Fruit fly (Drosophila melanogaster) whole organism, embryonic: ENCODE measurements around the gene CG15473.

Experiments
- Adf1 ChIP-seq: fragments of 200-800 bp; sonication (Bioruptor generic); IDR thresholded peaks from 2 replicates; pipeline ENCODE4 v1.3.6; 2022; ENCODE audit warnings: missing biosample characterization, missing genetic modification characterization
- Aef1 ChIP-seq: fragments of 200-800 bp; sonication (Bioruptor generic); IDR thresholded peaks from 3 replicates; pipeline ENCODE4 v1.3.6; 2022; ENCODE audit warnings: missing biosample characterization, missing genetic modification characterization
- Blimp-1 ChIP-seq: fragments of 200-800 bp; sonication (Bioruptor generic); optimal IDR thresholded peaks from 3 replicates; lab custom pipeline; 2018; ENCODE audit warnings: missing biosample characterization, missing genetic modification characterization, mild to moderate bottlenecking, moderate library complexity, missing genetic modification reagents
- C15 ChIP-seq: fragments of 200-800 bp; sonication (Bioruptor generic); IDR thresholded peaks from 3 replicates; pipeline ENCODE4 v1.3.6; 2022; ENCODE audit warnings: missing biosample characterization, missing genetic modification characterization
- CG13287 ChIP-seq: fragments of 200-800 bp; sonication (Bioruptor generic); IDR thresholded peaks from 2 replicates; pipeline ENCODE4 v1.3.6; 2022; ENCODE audit warnings: missing biosample characterization, missing genetic modification characterization; ENCODE audit not compliant: partially characterized antibody
- CG13296 ChIP-seq: fragments of 200-800 bp; sonication (Bioruptor generic); optimal IDR thresholded peaks from 3 replicates; lab custom pipeline; 2018; ENCODE audit warnings: missing biosample characterization, mild to moderate bottlenecking, missing genetic modification characterization
- CG14014 ChIP-seq: fragments of 200-800 bp; sonication (Bioruptor generic); IDR thresholded peaks from 2 replicates; pipeline ENCODE4 v1.3.6; 2022; ENCODE audit warnings: missing biosample characterization, missing genetic modification characterization
- CG14710 ChIP-seq: fragments of 200-800 bp; sonication (Bioruptor generic); optimal IDR thresholded peaks from 3 replicates; lab custom pipeline; 2019; ENCODE audit warnings: missing biosample characterization, mild to moderate bottlenecking, missing genetic modification characterization, moderate library complexity
- CG14965 ChIP-seq: fragments of 200-800 bp; sonication (Bioruptor generic); optimal IDR thresholded peaks from 2 replicates; lab custom pipeline; 2016; ENCODE audit warnings: missing biosample characterization, missing genetic modification characterization, borderline replicate concordance
- CG16813 ChIP-seq: fragments of 200-800 bp; sonication (Bioruptor generic); IDR thresholded peaks from 3 replicates; pipeline ENCODE4 v1.3.6; 2022; ENCODE audit warnings: missing biosample characterization, missing genetic modification characterization; ENCODE audit not compliant: partially characterized antibody
- CG17829 ChIP-seq: fragments of 200-800 bp; optimal IDR thresholded peaks from 2 replicates; lab custom pipeline; 2019; ENCODE audit warnings: missing biosample characterization, mild to moderate bottlenecking, missing genetic modification characterization, moderate library complexity
- CG2116 ChIP-seq: fragments of 200-800 bp; sonication (Bioruptor generic); optimal IDR thresholded peaks from 3 replicates; lab custom pipeline; 2018; ENCODE audit warnings: missing biosample characterization, mild to moderate bottlenecking, missing genetic modification characterization
- CG2120 ChIP-seq: fragments of 200-800 bp; sonication (Bioruptor generic); optimal IDR thresholded peaks from 3 replicates; lab custom pipeline; 2016; ENCODE audit warnings: missing biosample characterization, missing genetic modification characterization
- CG2129 ChIP-seq: fragments of 200-800 bp; sonication (Bioruptor generic); IDR thresholded peaks from 2 replicates; pipeline ENCODE4 v1.3.6; 2022; ENCODE audit warnings: missing biosample characterization, missing genetic modification characterization; ENCODE audit not compliant: partially characterized antibody
- CG2199 ChIP-seq: fragments of 200-800 bp; sonication (Bioruptor generic); IDR thresholded peaks from 3 replicates; pipeline ENCODE4 v1.3.6; 2022; ENCODE audit warnings: missing biosample characterization, missing genetic modification characterization
- CG3281 ChIP-seq: fragments of 200-800 bp; sonication (Bioruptor generic); optimal IDR thresholded peaks from 3 replicates; lab custom pipeline; 2017; ENCODE audit warnings: missing biosample characterization, mild to moderate bottlenecking, missing genetic modification characterization
- CG6654 ChIP-seq: fragments of 200-800 bp; sonication (Bioruptor generic); optimal IDR thresholded peaks from 2 replicates; lab custom pipeline; 2017; ENCODE audit warnings: missing biosample characterization, mild to moderate bottlenecking, missing genetic modification characterization
- CG6683 ChIP-seq: fragments of 200-800 bp; sonication (Bioruptor generic); optimal IDR thresholded peaks from 2 replicates; lab custom pipeline; 2017; ENCODE audit warnings: missing biosample characterization, mild to moderate bottlenecking, missing genetic modification characterization, missing genetic modification reagents
- CG6689 ChIP-seq: fragments of 200-800 bp; sonication (Bioruptor generic); IDR thresholded peaks from 2 replicates; pipeline ENCODE4 v1.3.6; 2022; ENCODE audit warnings: missing biosample characterization, missing genetic modification characterization
- CG6791 ChIP-seq: fragments of 200-800 bp; sonication (Bioruptor generic); IDR thresholded peaks from 3 replicates; pipeline ENCODE4 v1.3.6; 2022; ENCODE audit warnings: missing biosample characterization, missing genetic modification characterization; ENCODE audit not compliant: partially characterized antibody
- CG7963 ChIP-seq: fragments of 200-800 bp; sonication (Bioruptor generic); IDR thresholded peaks from 3 replicates; pipeline ENCODE4 v1.3.6; 2022; ENCODE audit warnings: missing biosample characterization, missing genetic modification characterization; ENCODE audit not compliant: partially characterized antibody
- CG8290 ChIP-seq, 3 experiments: fragments of 200-800 bp; sonication (Bioruptor generic); optimal IDR thresholded peaks; 2 replicates each; lab custom pipeline; 2016 to 2019; ENCODE audit warnings: missing biosample characterization in 3 of 3, missing genetic modification characterization in 3 of 3, mild to moderate bottlenecking in 2 of 3, moderate library complexity in 1 of 3
- CG9609 ChIP-seq: fragments of 200-800 bp; sonication (Bioruptor generic); optimal IDR thresholded peaks from 3 replicates; lab custom pipeline; 2016; ENCODE audit warnings: missing biosample characterization, missing genetic modification characterization
- Deaf1 ChIP-seq: fragments of 200-800 bp; optimal IDR thresholded peaks from 3 replicates; lab custom pipeline; 2019; ENCODE audit warnings: missing biosample characterization, mild to moderate bottlenecking, missing genetic modification characterization, moderate library complexity
- Dll ChIP-seq: fragments of 200-800 bp; sonication (Bioruptor generic); IDR thresholded peaks from 4 replicates; pipeline ENCODE4 v1.3.6; 2022; ENCODE audit warnings: missing biosample characterization, missing genetic modification characterization; ENCODE audit not compliant: partially characterized antibody
- Dp ChIP-seq: fragments of 200-800 bp; sonication (Bioruptor generic); optimal IDR thresholded peaks from 2 replicates; lab custom pipeline; 2018; ENCODE audit warnings: missing biosample characterization, mild to moderate bottlenecking, missing genetic modification characterization, moderate library complexity
- E2f2 ChIP-seq: fragments of 200-800 bp; sonication (Bioruptor generic); IDR thresholded peaks from 2 replicates; pipeline ENCODE4 v1.3.6; 2022; ENCODE audit warnings: missing biosample characterization, missing genetic modification characterization
- ERR ChIP-seq: fragments of 200-800 bp; sonication (Bioruptor generic); optimal IDR thresholded peaks from 2 replicates; lab custom pipeline; 2016; ENCODE audit warnings: missing biosample characterization, missing genetic modification characterization
- HLH54F ChIP-seq: fragments of 200-800 bp; sonication (Bioruptor generic); optimal IDR thresholded peaks from 3 replicates; lab custom pipeline; 2016; ENCODE audit warnings: missing biosample characterization, missing genetic modification characterization
- Nf-YA ChIP-seq: fragments of 200-800 bp; sonication (Bioruptor generic); IDR thresholded peaks from 2 replicates; pipeline ENCODE4 v1.3.6; 2022; ENCODE audit warnings: missing biosample characterization, missing genetic modification characterization
- Opbp ChIP-seq: fragments of 200-800 bp; sonication (Bioruptor generic); IDR thresholded peaks from 3 replicates; pipeline ENCODE4 v1.3.6; 2022; ENCODE audit warnings: missing biosample characterization, missing genetic modification characterization; ENCODE audit not compliant: partially characterized antibody
- Sin3A ChIP-seq: fragments of >200 bp; optimal IDR thresholded peaks from 2 replicates; lab custom pipeline; 2018
- Vsx1 ChIP-seq: fragments of 200-800 bp; sonication (Bioruptor generic); optimal IDR thresholded peaks from 2 replicates; lab custom pipeline; 2017; ENCODE audit warnings: missing biosample characterization, mild to moderate bottlenecking, missing genetic modification characterization, missing genetic modification reagents
- al ChIP-seq: fragments of 200-800 bp; sonication (Bioruptor generic); IDR thresholded peaks from 2 replicates; pipeline ENCODE4 v1.3.6; 2022; ENCODE audit warnings: missing biosample characterization, missing genetic modification characterization
- ato ChIP-seq: fragments of 200-800 bp; sonication (Bioruptor generic); IDR thresholded peaks from 2 replicates; pipeline ENCODE4 v1.3.6; 2022; ENCODE audit warnings: missing biosample characterization, missing genetic modification characterization; ENCODE audit not compliant: partially characterized antibody
- chif ChIP-seq, 2 experiments: fragments of 200-800 bp; sonication (Bioruptor generic); optimal IDR thresholded peaks; 3 replicates each; lab custom pipeline; 2016; ENCODE audit warnings: missing biosample characterization in 2 of 2, missing genetic modification characterization in 2 of 2
- dimm ChIP-seq: fragments of 200-800 bp; sonication (Bioruptor generic); IDR thresholded peaks from 2 replicates; pipeline ENCODE4 v1.3.6; 2022; ENCODE audit warnings: missing biosample characterization, missing genetic modification characterization
- dmrt99B ChIP-seq: fragments of 200-800 bp; sonication (Bioruptor generic); optimal IDR thresholded peaks from 2 replicates; lab custom pipeline; 2018; ENCODE audit warnings: missing biosample characterization, mild to moderate bottlenecking, missing genetic modification characterization, moderate library complexity
- knrl ChIP-seq: fragments of 200-800 bp; sonication (Bioruptor generic); IDR thresholded peaks from 3 replicates; pipeline ENCODE4 v1.3.6; 2022; ENCODE audit warnings: missing biosample characterization, missing genetic modification characterization; ENCODE audit not compliant: partially characterized antibody
- mld ChIP-seq: fragments of 200-800 bp; sonication (Bioruptor generic); IDR thresholded peaks from 3 replicates; pipeline ENCODE4 v1.3.6; 2022; ENCODE audit warnings: missing biosample characterization, missing genetic modification characterization; ENCODE audit not compliant: partially characterized antibody
- pzg ChIP-seq: fragments of 200-800 bp; sonication (Bioruptor generic); optimal IDR thresholded peaks from 3 replicates; lab custom pipeline; 2018; ENCODE audit warnings: missing biosample characterization, mild to moderate bottlenecking, missing genetic modification characterization, moderate library complexity
- slp2 ChIP-seq: fragments of 200-800 bp; sonication (Bioruptor generic); optimal IDR thresholded peaks from 2 replicates; lab custom pipeline; 2016; ENCODE audit warnings: missing biosample characterization, missing genetic modification characterization
- sna ChIP-seq: fragments of 200-800 bp; sonication (Bioruptor generic); IDR thresholded peaks from 2 replicates; pipeline ENCODE4 v1.3.6; 2022; ENCODE audit warnings: missing biosample characterization, missing genetic modification characterization; ENCODE audit not compliant: partially characterized antibody
- sr ChIP-seq: fragments of 200-800 bp; sonication (Bioruptor generic); IDR thresholded peaks from 3 replicates; pipeline ENCODE4 v1.3.6; 2022; ENCODE audit warnings: missing biosample characterization, missing genetic modification characterization
- ssp ChIP-seq: fragments of 200-800 bp; sonication (Bioruptor generic); IDR thresholded peaks from 2 replicates; pipeline ENCODE4 v1.3.6; 2022; ENCODE audit warnings: missing biosample characterization, missing genetic modification characterization
- stwl ChIP-seq: fragments of 200-800 bp; sonication (Bioruptor generic); optimal IDR thresholded peaks from 3 replicates; lab custom pipeline; 2018; ENCODE audit warnings: missing biosample characterization, mild to moderate bottlenecking, missing genetic modification characterization, moderate library complexity
- trem ChIP-seq: fragments of 200-800 bp; optimal IDR thresholded peaks from 3 replicates; lab custom pipeline; 2019; ENCODE audit warnings: missing biosample characterization, mild to moderate bottlenecking, missing genetic modification characterization, moderate library complexity
- vnd ChIP-seq: fragments of 200-800 bp; sonication (Bioruptor generic); IDR thresholded peaks from 3 replicates; pipeline ENCODE4 v1.3.6; 2022; ENCODE audit warnings: missing biosample characterization, missing genetic modification characterization; ENCODE audit not compliant: partially characterized antibody

CG15473 gene

dm6 chrX:4635856-4636486 lies 18.3 kb downstream of the CG15473 start, which contains the start of the genes Alms1a and pon (continued):
- TF ChIP-seq pzg (GFP tag; lab: Kevin White, UChicago) (peak; percentile 15), CG6689 (GFP tag; lab: Robert Waterston, UW) (no peak), CG6683 (GFP tag; lab: Kevin White, UChicago) (no peak), Adf1 (no peak), Dp (peak; percentile 71), CG8290 (GFP tag; optimal IDR thresholded peaks at IDR 0.05; lab: Kevin White, UChicago) (no peak), CG8290 (tag; optimal IDR thresholded peaks at IDR 0.05; lab: Kevin White, UChicago) (no peak), slp2 (GFP tag; lab: Kevin White, UChicago) (no peak), Nf-YA (GFP tag; lab: Robert Waterston, UW) (no peak), HLH54F (GFP tag; lab: Kevin White, UChicago) (no peak), C15 (GFP tag; lab: Robert Waterston, UW) (no peak), Aef1 (GFP tag; lab: Robert Waterston, UW) (no peak), chif (GFP tag; optimal IDR thresholded peaks at IDR 0.05; lab: Kevin White, UChicago) (no peak), ERR (no peak), Opbp (peak; percentile 83; the same call in 2 of the 3 replicates), stwl (tag; lab: Kevin White, UChicago) (peak; percentile 60), knrl (GFP tag; lab: Robert Waterston, UW) (peak; percentile 51; the same call in 1 of the 3 replicates), Dll (peak; percentile 85), dimm (no peak), CG13287 (GFP tag; lab: Robert Waterston, UW) (peak; percentile 88), vnd (GFP tag; lab: Robert Waterston, UW) (peak; percentile 88), CG17829 (no peak), sna (GFP tag; lab: Robert Waterston, UW) (peak; percentile 82), Deaf1 (no peak), ssp (GFP tag; lab: Robert Waterston, UW) (no peak), E2f2 (GFP tag; lab: Robert Waterston, UW) (peak; percentile 76), CG14965 (GFP tag; lab: Kevin White, UChicago) (no peak), CG13296 (GFP tag; lab: Kevin White, UChicago) (no peak), CG16813 (GFP tag; lab: Robert Waterston, UW) (peak; percentile 82), Vsx1 (no peak), CG2120 (GFP tag; lab: Kevin White, UChicago) (no peak), Sin3A (lab: Kevin White, UChicago) (no peak), trem (tag; lab: Kevin White, UChicago) (peak; percentile 17), al (GFP tag; lab: Robert Waterston, UW) (no peak), CG2129 (GFP tag; lab: Robert Waterston, UW) (peak; percentile 38; the same call in 1 of the 2 replicates), CG2199 (GFP tag; lab: Robert Waterston, UW) (no peak), CG14014 (GFP tag; lab: Robert Waterston, UW) (no peak), CG9609 (GFP tag; lab: Kevin White, UChicago) (no peak), sr (GFP tag; lab: Robert Waterston, UW) (no peak), CG7963 (peak; percentile 96), dmrt99B (tag; lab: Kevin White, UChicago) (no peak), ato (GFP tag; lab: Robert Waterston, UW) (peak; percentile 90), CG14710 (tag; lab: Kevin White, UChicago) (peak; percentile 37), mld (GFP tag; lab: Robert Waterston, UW) (peak; percentile 90), CG6791 (GFP tag; lab: Robert Waterston, UW) (peak; percentile 94), CG3281 (GFP tag; lab: Kevin White, UChicago) (no peak), Blimp-1 (GFP tag; lab: Kevin White, UChicago) (no peak), CG2116 (GFP tag; lab: Kevin White, UChicago) (peak; percentile 35), CG6654 (no peak)
